Worm (Caenorhabditis elegans) whole organism, L1 larva: ENCODE data around the gene F44E5.2.

Experiments used
- C16A3.4 ChIP-seq: fragments of 150-350 bp; optimal IDR thresholded peaks from 2 replicates; lab custom pipeline; 2014; ENCODE audit warnings: missing biosample characterization, missing genetic modification characterization
- F16B12.6 ChIP-seq: fragments of 150-350 bp; optimal IDR thresholded peaks from 2 replicates; lab custom pipeline; 2014; ENCODE audit warnings: missing biosample characterization, missing genetic modification characterization
- Y116A8C.19 ChIP-seq: sonication (generic microtip); optimal IDR thresholded peaks from 2 replicates; lab custom pipeline; 2016; ENCODE audit warnings: missing compliant biosample characterization, missing genetic modification characterization, borderline replicate concordance
- aha-1 ChIP-seq: fragments of 150-350 bp; optimal IDR thresholded peaks from 2 replicates; lab custom pipeline; 2014; ENCODE audit warnings: missing biosample characterization, missing genetic modification characterization
- blmp-1 ChIP-seq: fragments of 150-350 bp; optimal IDR thresholded peaks from 2 replicates; lab custom pipeline; 2014; ENCODE audit warnings: missing biosample characterization, missing genetic modification characterization
- ceh-63 ChIP-seq: fragments of 200-800 bp; sonication (Bioruptor generic); optimal IDR thresholded peaks from 2 replicates; lab custom pipeline; 2018; ENCODE audit warnings: mild to moderate bottlenecking, missing genetic modification characterization, missing compliant biosample characterization
- ceh-82 ChIP-seq, 3 experiments: fragments of 150-350 bp in 1 of 3; sonication (generic microtip) in 2 of 3; optimal IDR thresholded peaks; 2 replicates each; lab custom pipeline; 2014 to 2017; ENCODE audit warnings: missing biosample characterization in 3 of 3, missing genetic modification characterization in 3 of 3
- ces-1 ChIP-seq: fragments of 150-350 bp; optimal IDR thresholded peaks from 2 replicates; lab custom pipeline; 2014; ENCODE audit warnings: missing biosample characterization, missing genetic modification reagents, missing genetic modification characterization
- dpl-1 ChIP-seq, 3 experiments: fragments of 150-350 bp in 2 of 3; sonication (generic microtip) in 1 of 3; optimal IDR thresholded peaks; 2 replicates each; lab custom pipeline; 2014 to 2017; ENCODE audit warnings: missing biosample characterization in 3 of 3, missing genetic modification characterization in 3 of 3, missing genetic modification reagents in 3 of 3
- efl-1 ChIP-seq, 4 experiments: fragments of 150-350 bp; optimal IDR thresholded peaks in 3 of 4; peaks in 1 of 4; 1 replicate in 1 of 4; 2 replicates in 3 of 4; lab custom pipeline; 2014; ENCODE audit warnings: missing biosample characterization in 2 of 4, missing genetic modification characterization in 2 of 4, missing genetic modification reagents in 2 of 4
- efl-3 ChIP-seq: fragments of 200-800 bp; sonication (Bioruptor generic); optimal IDR thresholded peaks from 2 replicates; lab custom pipeline; 2018; ENCODE audit warnings: mild to moderate bottlenecking, missing genetic modification characterization, missing compliant biosample characterization
- egl-13 ChIP-seq: sonication (generic microtip); optimal IDR thresholded peaks from 2 replicates; lab custom pipeline; 2016; ENCODE audit warnings: missing genotype, missing genetic modification reagents, missing genetic modification characterization, missing compliant biosample characterization
- elt-2 ChIP-seq: sonication (generic microtip); optimal IDR thresholded peaks from 2 replicates; lab custom pipeline; 2016; ENCODE audit warnings: missing genetic modification characterization, mild to moderate bottlenecking, inconsistent platforms, missing compliant biosample characterization, missing genetic modification reagents
- ets-5 ChIP-seq: fragments of 200-800 bp; sonication (Bioruptor generic); IDR thresholded peaks from 2 replicates; pipeline ENCODE4 v1.3.6; 2022; ENCODE audit warnings: missing genetic modification characterization, missing compliant biosample characterization
- fkh-4 ChIP-seq: sonication (generic microtip); optimal IDR thresholded peaks from 2 replicates; lab custom pipeline; 2016; ENCODE audit warnings: missing compliant biosample characterization, missing genetic modification characterization, borderline replicate concordance
- fkh-8 ChIP-seq: sonication (generic microtip); optimal IDR thresholded peaks from 2 replicates; lab custom pipeline; 2016; ENCODE audit warnings: mild to moderate bottlenecking, missing genetic modification characterization, missing compliant biosample characterization
- fos-1 ChIP-seq: fragments of 150-350 bp; optimal IDR thresholded peaks from 2 replicates; lab custom pipeline; 2014; ENCODE audit warnings: missing biosample characterization, missing genetic modification characterization
- irx-1 ChIP-seq: sonication (generic microtip); optimal IDR thresholded peaks from 2 replicates; lab custom pipeline; 2016; ENCODE audit warnings: missing genetic modification characterization, missing compliant biosample characterization
- isw-1 ChIP-seq: fragments of 200-800 bp; sonication (Bioruptor generic); IDR thresholded peaks from 2 replicates; pipeline ENCODE4 v1.3.6; 2022; ENCODE audit warnings: missing genetic modification characterization, missing compliant biosample characterization
- jun-1 ChIP-seq: fragments of 150-350 bp; optimal IDR thresholded peaks from 2 replicates; lab custom pipeline; 2014; ENCODE audit warnings: missing biosample characterization, missing genetic modification reagents, missing genetic modification characterization
- lin-13 ChIP-seq: fragments of 150-350 bp; optimal IDR thresholded peaks from 2 replicates; lab custom pipeline; 2014; ENCODE audit warnings: missing biosample characterization, missing genetic modification reagents, missing genetic modification characterization
- lin-14 ChIP-seq: fragments of 200-800 bp; sonication (Bioruptor generic); optimal IDR thresholded peaks from 2 replicates; lab custom pipeline; 2018; ENCODE audit warnings: mild to moderate bottlenecking, missing genetic modification characterization, moderate library complexity, missing compliant biosample characterization
- lin-15B ChIP-seq: fragments of 150-350 bp; sonication (generic microtip); optimal IDR thresholded peaks from 3 replicates; lab custom pipeline; 2014; ENCODE audit warnings: missing biosample characterization, missing genetic modification characterization
- lin-35 ChIP-seq, 2 experiments: fragments of 150-350 bp; optimal IDR thresholded peaks; 2 replicates each; lab custom pipeline; 2014; ENCODE audit warnings: missing biosample characterization in 2 of 2, missing genetic modification characterization in 2 of 2, missing genetic modification reagents in 2 of 2
- lsy-2 ChIP-seq, 2 experiments: fragments of 150-350 bp; optimal IDR thresholded peaks; 2 replicates each; lab custom pipeline; 2014; ENCODE audit warnings: missing biosample characterization in 2 of 2, missing genetic modification characterization in 2 of 2
- mab-9 ChIP-seq: fragments of 200-800 bp; sonication (Bioruptor generic); IDR thresholded peaks from 2 replicates; pipeline ENCODE4 v1.3.6; 2022; ENCODE audit warnings: missing genetic modification reagents, missing genetic modification characterization, missing compliant biosample characterization
- mdl-1 ChIP-seq, 2 experiments: fragments of 150-350 bp; optimal IDR thresholded peaks; 2 replicates each; lab custom pipeline; 2014 to 2017; ENCODE audit warnings: missing biosample characterization in 2 of 2, missing genetic modification characterization in 2 of 2, inconsistent platforms in 1 of 2
- mef-2 ChIP-seq: fragments of 150-350 bp; optimal IDR thresholded peaks from 2 replicates; lab custom pipeline; 2014; ENCODE audit warnings: missing biosample characterization, missing genetic modification characterization
- nhr-19 ChIP-seq: fragments of 200-800 bp; sonication (Bioruptor generic); conservative IDR thresholded peaks from 2 replicates; pipeline ENCODE4 v1.3.6; 2022; ENCODE audit warnings: missing genetic modification characterization, missing compliant biosample characterization
- nhr-20 ChIP-seq: sonication (generic microtip); optimal IDR thresholded peaks from 2 replicates; lab custom pipeline; 2016; ENCODE audit warnings: mild to moderate bottlenecking, missing genetic modification characterization, missing compliant biosample characterization
- nhr-77 ChIP-seq: fragments of 150-350 bp; optimal IDR thresholded peaks from 2 replicates; lab custom pipeline; 2014; ENCODE audit warnings: missing biosample characterization, missing genetic modification characterization
- skn-1 ChIP-seq: fragments of 150-350 bp; optimal IDR thresholded peaks from 2 replicates; lab custom pipeline; 2014; ENCODE audit warnings: missing biosample characterization, missing genetic modification characterization
- snu-23 ChIP-seq: sonication (generic microtip); optimal IDR thresholded peaks from 2 replicates; lab custom pipeline; 2016; ENCODE audit warnings: missing genetic modification characterization, missing compliant biosample characterization
- sox-4 ChIP-seq: sonication (generic microtip); optimal IDR thresholded peaks from 2 replicates; lab custom pipeline; 2016; ENCODE audit warnings: missing genetic modification characterization, missing compliant biosample characterization
- swsn-7 ChIP-seq: sonication (generic microtip); optimal IDR thresholded peaks from 2 replicates; lab custom pipeline; 2016; ENCODE audit warnings: missing genetic modification characterization, missing compliant biosample characterization
- tbx-2 ChIP-seq: sonication (generic microtip); optimal IDR thresholded peaks from 2 replicates; lab custom pipeline; 2016; ENCODE audit warnings: missing genetic modification characterization, missing compliant biosample characterization
- unc-86 ChIP-seq: sonication (generic microtip); optimal IDR thresholded peaks from 2 replicates; lab custom pipeline; 2016; ENCODE audit warnings: missing genetic modification characterization, missing compliant biosample characterization
- zag-1 ChIP-seq: fragments of 150-350 bp; optimal IDR thresholded peaks from 2 replicates; lab custom pipeline; 2014; ENCODE audit warnings: missing biosample characterization, missing genetic modification characterization
- ztf-11 ChIP-seq, 2 experiments: sonication (generic microtip); optimal IDR thresholded peaks; 2 replicates each; lab custom pipeline; 2016 to 2017; ENCODE audit warnings: missing genetic modification characterization in 2 of 2, missing biosample characterization in 1 of 2, missing compliant biosample characterization in 1 of 2

The F44E5.2 gene

ce11 chrII:11777893-11778480 lies 11.4 kb downstream of the F44E5.2 start, which contains the start of the genes patr-1 and dna-2 (continued):
- TF ChIP-seq nhr-20 (tag; lab: Kevin White, UChicago) (peak; percentile 42), fkh-8 (tag; lab: Kevin White, UChicago) (peak; percentile 21), unc-86 (tag; lab: Kevin White, UChicago) (peak; percentile 33), efl-3 (no peak), lin-15B (tag; lab: Kevin White, UChicago) (peak; percentile 31), egl-13 (peak; percentile 4), sox-4 (tag; lab: Kevin White, UChicago) (no peak), elt-2 (no peak), efl-1 (optimal IDR thresholded peaks at IDR 0.05; lab: Kevin White, UChicago) (peak; percentile 81 to 93), efl-1 (GFP tag; optimal IDR thresholded peaks at IDR 0.05 in 1 of 2; lab: Kevin White, UChicago) (peak; percentile 92 to 99), lin-35 (GFP tag; optimal IDR thresholded peaks at IDR 0.05; lab: Kevin White, UChicago) (peak; percentile 86 to 96), blmp-1 (peak; percentile 52), tbx-2 (tag; lab: Kevin White, UChicago) (peak; percentile 61), ztf-11 (tag; optimal IDR thresholded peaks at IDR 0.05; lab: Kevin White, UChicago) (no peak), lin-13 (GFP tag; lab: Kevin White, UChicago) (peak; percentile 16), ceh-82 (tag; optimal IDR thresholded peaks at IDR 0.05; lab: Kevin White, UChicago) (peak in 2 of 3 experiments; percentile 60 to 79), lin-14 (GFP tag; lab: Kevin White, UChicago) (peak; percentile 57), skn-1 (peak; percentile 79), swsn-7 (tag; lab: Kevin White, UChicago) (peak; percentile 36), mef-2 (tag; lab: Kevin White, UChicago) (peak; percentile 25), nhr-77 (tag; lab: Kevin White, UChicago) (peak; percentile 14), ces-1 (GFP tag; lab: Kevin White, UChicago) (no peak), isw-1 (peak; percentile 67), nhr-19 (GFP tag; lab: Robert Waterston, UW) (peak; percentile 58), C16A3.4 (tag; lab: Kevin White, UChicago) (peak; percentile 63), fos-1 (tag; lab: Kevin White, UChicago) (peak; percentile 53), dpl-1 (GFP tag; optimal IDR thresholded peaks at IDR 0.05; lab: Kevin White, UChicago) (peak; percentile 86 to 91 (median 90)), snu-23 (GFP tag; lab: Kevin White, UChicago) (peak; percentile 55)

- peak; percentile 41 to 43 for TF ChIP-seq efl-1 (optimal IDR thresholded peaks at IDR 0.05; lab: Kevin White, UChicago)
- peak; percentile 58 to 94 for TF ChIP-seq efl-1 (GFP tag; optimal IDR thresholded peaks at IDR 0.05 in 1 of 2; lab: Kevin White, UChicago)
- peak; percentile 7 to 78 for TF ChIP-seq lin-35 (GFP tag; optimal IDR thresholded peaks at IDR 0.05; lab: Kevin White, UChicago)
- peak; percentile 41 to 97 for TF ChIP-seq lsy-2 (tag; optimal IDR thresholded peaks at IDR 0.05; lab: Kevin White, UChicago)
- TF ChIP-seq fkh-4 (tag; lab: Kevin White, UChicago) = no peak
- peak; percentile 30 to 72 (median 59) for TF ChIP-seq dpl-1 (GFP tag; optimal IDR thresholded peaks at IDR 0.05; lab: Kevin White, UChicago)
- TF ChIP-seq Y116A8C.19 (tag; lab: Kevin White, UChicago) = no peak
- no peak for TF ChIP-seq ceh-63 (GFP tag; lab: Kevin White, UChicago)
Measured at ce11 chrII:11782493-11782892, 15.9 kb downstream of the F44E5.2 start, which contains the start of gene F43G6.16. F43G6.16 (minus strand) TSS chrII:11782633.

ce11 chrII:11788025-11788424 lies 21.5 kb downstream of the F44E5.2 start:
- TF ChIP-seq efl-1 (optimal IDR thresholded peaks at IDR 0.05; lab: Kevin White, UChicago) (no peak), efl-1 (GFP tag; optimal IDR thresholded peaks at IDR 0.05 in 1 of 2; lab: Kevin White, UChicago) (peak in 1 of 2 experiments; percentile 64), zag-1 (no peak)

DNA sequence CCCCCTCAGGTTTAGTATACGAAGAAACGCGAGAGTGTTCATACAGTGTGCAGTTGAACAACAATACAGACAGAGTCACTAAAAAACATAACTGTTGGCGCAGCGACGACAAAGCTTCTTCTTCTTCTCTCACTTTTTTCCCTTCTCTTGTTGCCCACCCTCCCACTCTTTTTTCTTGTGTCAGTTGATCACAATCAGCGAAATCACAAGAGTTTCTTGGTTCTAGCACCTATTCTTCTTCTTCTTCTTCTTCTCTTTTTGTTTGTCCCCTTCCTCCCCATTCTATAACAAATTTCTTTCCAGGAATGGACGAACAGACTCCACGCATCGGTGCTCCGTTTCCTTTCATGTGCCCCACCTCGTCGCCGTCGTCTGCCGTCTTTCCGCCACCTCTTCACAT lies 23.9 kb downstream of the F44E5.2 start, which contains the start of gene F43G6.4:
Gene F43G6.4, plus strand, starts transcription at position 301 of the 400 bp plus-strand sequence.
- TF ChIP-seq lin-14 (GFP tag; lab: Kevin White, UChicago) (no peak), mdl-1 (tag; optimal IDR thresholded peaks at IDR 0.05; lab: Kevin White, UChicago) (no peak), C16A3.4 (tag; lab: Kevin White, UChicago) (no peak), ets-5 (GFP tag; lab: Robert Waterston, UW) (no peak), lsy-2 (tag; optimal IDR thresholded peaks at IDR 0.05; lab: Kevin White, UChicago) (no peak), F16B12.6 (tag; lab: Kevin White, UChicago) (no peak), irx-1 (tag; lab: Kevin White, UChicago) (no peak), fos-1 (tag; lab: Kevin White, UChicago) (no peak), aha-1 (tag; lab: Kevin White, UChicago) (no peak), mab-9 (GFP tag; lab: Robert Waterston, UW) (no peak), jun-1 (tag; lab: Kevin White, UChicago) (no peak)
